Fruit fly (Drosophila melanogaster) whole organism, embryonic: Measurements from ENCODE around the gene Hrb98DE.
A peak's percentile ranks its signal among the peaks of the same experiment; 100 is the strongest.

ENCODE experiments used
- CG10321 ChIP-seq: fragments of 200-800 bp; sonication (Bioruptor generic); IDR thresholded peaks from 2 replicates; pipeline ENCODE4 v1.3.6; 2022; ENCODE audit warnings: missing biosample characterization, missing genetic modification characterization
- CG10462 ChIP-seq: fragments of 200-800 bp; sonication (Bioruptor generic); optimal IDR thresholded peaks from 2 replicates; lab custom pipeline; 2016; ENCODE audit warnings: missing biosample characterization, missing genetic modification characterization
- CG11247 ChIP-seq: fragments of 200-800 bp; sonication (Bioruptor generic); IDR thresholded peaks from 2 replicates; pipeline ENCODE4 v1.3.6; 2022; ENCODE audit warnings: missing biosample characterization, missing genetic modification characterization
- CG12104 ChIP-seq: fragments of 200-800 bp; sonication (Bioruptor generic); optimal IDR thresholded peaks from 3 replicates; lab custom pipeline; 2016; ENCODE audit warnings: missing biosample characterization, missing genetic modification characterization
- CG12942 ChIP-seq: fragments of 200-800 bp; sonication (Bioruptor generic); optimal IDR thresholded peaks from 3 replicates; lab custom pipeline; 2016; ENCODE audit warnings: missing biosample characterization, missing genetic modification characterization
- CG13894 ChIP-seq: fragments of 200-800 bp; sonication (Bioruptor generic); optimal IDR thresholded peaks from 3 replicates; lab custom pipeline; 2018; ENCODE audit warnings: missing biosample characterization, mild to moderate bottlenecking, missing genetic modification characterization, moderate library complexity
- CG14441 ChIP-seq: fragments of 200-800 bp; sonication (Bioruptor generic); IDR thresholded peaks from 2 replicates; pipeline ENCODE4 v1.3.6; 2022; ENCODE audit warnings: missing biosample characterization, missing genetic modification characterization
- CG15479 ChIP-seq: fragments of 200-800 bp; sonication (Bioruptor generic); optimal IDR thresholded peaks from 3 replicates; lab custom pipeline; 2019; ENCODE audit warnings: missing biosample characterization, mild to moderate bottlenecking, missing genetic modification characterization, moderate library complexity
- CG17385 ChIP-seq: fragments of 200-800 bp; sonication (Bioruptor generic); optimal IDR thresholded peaks from 3 replicates; lab custom pipeline; 2018; ENCODE audit warnings: missing biosample characterization, mild to moderate bottlenecking, missing genetic modification characterization
- CG17912 ChIP-seq: fragments of 200-800 bp; sonication (Bioruptor generic); optimal IDR thresholded peaks from 2 replicates; lab custom pipeline; 2018; ENCODE audit warnings: missing biosample characterization, mild to moderate bottlenecking, missing genetic modification characterization
- CG31365 ChIP-seq: fragments of 200-800 bp; sonication (Bioruptor generic); optimal IDR thresholded peaks from 2 replicates; lab custom pipeline; 2018; ENCODE audit warnings: missing biosample characterization, mild to moderate bottlenecking, missing genetic modification characterization
- CG6175 ChIP-seq: fragments of 200-800 bp; sonication (Bioruptor generic); IDR thresholded peaks from 3 replicates; pipeline ENCODE4 v1.3.6; 2022; ENCODE audit warnings: missing biosample characterization, missing genetic modification characterization
- CG6854 ChIP-seq: fragments of 200-800 bp; sonication (Bioruptor generic); optimal IDR thresholded peaks from 3 replicates; lab custom pipeline; 2017; ENCODE audit warnings: missing biosample characterization, mild to moderate bottlenecking, missing genetic modification characterization
- CG7987 ChIP-seq: fragments of 200-800 bp; sonication (Bioruptor generic); optimal IDR thresholded peaks from 2 replicates; lab custom pipeline; 2018; ENCODE audit warnings: missing biosample characterization, mild to moderate bottlenecking, missing genetic modification characterization, moderate library complexity
- CHES-1-like ChIP-seq: fragments of 200-800 bp; sonication (Bioruptor generic); optimal IDR thresholded peaks from 2 replicates; lab custom pipeline; 2016; ENCODE audit warnings: missing biosample characterization, missing genetic modification characterization
- CrebB ChIP-seq: fragments of 200-800 bp; sonication (Bioruptor generic); optimal IDR thresholded peaks from 3 replicates; lab custom pipeline; 2018; ENCODE audit warnings: missing biosample characterization, mild to moderate bottlenecking, missing genetic modification characterization
- Elba2 ChIP-seq: fragments of 200-800 bp; sonication (Bioruptor generic); optimal IDR thresholded peaks from 3 replicates; lab custom pipeline; 2016; ENCODE audit warnings: missing biosample characterization, missing genetic modification characterization
- Fer2 ChIP-seq: fragments of 200-800 bp; sonication (Bioruptor generic); optimal IDR thresholded peaks from 2 replicates; lab custom pipeline; 2018; ENCODE audit warnings: missing biosample characterization, mild to moderate bottlenecking, missing genetic modification characterization, moderate library complexity
- GATAe ChIP-seq: fragments of 200-800 bp; sonication (Bioruptor generic); conservative IDR thresholded peaks from 2 replicates; pipeline ENCODE4 v1.3.6; 2022; ENCODE audit warnings: missing biosample characterization, missing genetic modification characterization
- Gsc ChIP-seq: fragments of 200-800 bp; sonication (Bioruptor generic); IDR thresholded peaks from 2 replicates; pipeline ENCODE4 v1.3.6; 2022; ENCODE audit warnings: missing biosample characterization, missing genetic modification characterization
- Hey ChIP-seq: fragments of 200-800 bp; sonication (Bioruptor generic); optimal IDR thresholded peaks from 3 replicates; lab custom pipeline; 2018; ENCODE audit warnings: missing biosample characterization, mild to moderate bottlenecking, missing genetic modification characterization
- Hr51 ChIP-seq, 2 experiments: fragments of 200-800 bp; sonication (Bioruptor generic); optimal IDR thresholded peaks; 2 replicates in 1 of 2; 3 replicates in 1 of 2; lab custom pipeline; 2016 to 2018; ENCODE audit warnings: missing biosample characterization in 2 of 2, missing genetic modification characterization in 2 of 2, mild to moderate bottlenecking in 1 of 2, moderate library complexity in 1 of 2
- Nf-YA ChIP-seq: fragments of 200-800 bp; sonication (Bioruptor generic); IDR thresholded peaks from 2 replicates; pipeline ENCODE4 v1.3.6; 2022; ENCODE audit warnings: missing biosample characterization, missing genetic modification characterization
- Pdp1 ChIP-seq, 2 experiments: fragments of 200-800 bp; sonication (Bioruptor generic); optimal IDR thresholded peaks; 3 replicates each; lab custom pipeline; 2016; ENCODE audit warnings: missing biosample characterization in 2 of 2, missing genetic modification characterization in 2 of 2, mild to moderate bottlenecking in 1 of 2, moderate library complexity in 1 of 2
- Sin3A ChIP-seq: fragments of >200 bp; optimal IDR thresholded peaks from 2 replicates; lab custom pipeline; 2018
- Ssrp ChIP-seq: fragments of 200-800 bp; sonication (Bioruptor generic); optimal IDR thresholded peaks from 2 replicates; lab custom pipeline; 2018; ENCODE audit warnings: missing biosample characterization, mild to moderate bottlenecking, missing genetic modification characterization, moderate library complexity
- TFAM ChIP-seq: fragments of 200-800 bp; sonication (Bioruptor generic); optimal IDR thresholded peaks from 2 replicates; lab custom pipeline; 2017; ENCODE audit warnings: missing biosample characterization, missing genetic modification characterization, inconsistent platforms
- Xbp1 ChIP-seq: fragments of 200-800 bp; sonication (Bioruptor generic); optimal IDR thresholded peaks from 3 replicates; lab custom pipeline; 2016; ENCODE audit warnings: missing biosample characterization, mild to moderate bottlenecking, missing genetic modification characterization
- ac ChIP-seq: fragments of 200-800 bp; sonication (Bioruptor generic); optimal IDR thresholded peaks from 3 replicates; lab custom pipeline; 2017; ENCODE audit warnings: missing biosample characterization, mild to moderate bottlenecking, missing genetic modification characterization
- ase ChIP-seq: fragments of 200-800 bp; sonication (Bioruptor generic); IDR thresholded peaks from 3 replicates; pipeline ENCODE4 v1.3.6; 2022; ENCODE audit warnings: missing biosample characterization, missing genetic modification characterization
- bsh ChIP-seq, 2 experiments: fragments of 200-800 bp; sonication (Bioruptor generic); optimal IDR thresholded peaks; 2 replicates each; lab custom pipeline; 2017 to 2018; ENCODE audit warnings: mild to moderate bottlenecking in 2 of 2, missing biosample characterization in 2 of 2, missing genetic modification characterization in 2 of 2, moderate library complexity in 1 of 2
- chif ChIP-seq, 2 experiments: fragments of 200-800 bp; sonication (Bioruptor generic); optimal IDR thresholded peaks; 3 replicates each; lab custom pipeline; 2016; ENCODE audit warnings: missing biosample characterization in 2 of 2, missing genetic modification characterization in 2 of 2
- croc ChIP-seq: fragments of 200-800 bp; sonication (Bioruptor generic); conservative IDR thresholded peaks from 3 replicates; pipeline ENCODE4 v1.3.6; 2022; ENCODE audit warnings: missing biosample characterization, missing genetic modification characterization
- da ChIP-seq: fragments of 200-800 bp; sonication (Bioruptor generic); optimal IDR thresholded peaks from 2 replicates; lab custom pipeline; 2016; ENCODE audit warnings: missing biosample characterization, missing genetic modification characterization
- dm ChIP-seq: fragments of 200-800 bp; sonication (Bioruptor generic); optimal IDR thresholded peaks from 3 replicates; lab custom pipeline; 2016; ENCODE audit warnings: missing biosample characterization, missing genetic modification characterization
- gfzf ChIP-seq: fragments of 200-800 bp; sonication (Bioruptor generic); optimal IDR thresholded peaks from 2 replicates; lab custom pipeline; 2016; ENCODE audit warnings: missing biosample characterization, mild to moderate bottlenecking, missing genetic modification characterization, moderate library complexity
- gsb ChIP-seq: fragments of 200-800 bp; sonication (Bioruptor generic); IDR thresholded peaks from 2 replicates; pipeline ENCODE4 v1.3.6; 2022; ENCODE audit warnings: missing biosample characterization, missing genetic modification characterization
- kah ChIP-seq: fragments of 200-800 bp; sonication (Bioruptor generic); optimal IDR thresholded peaks from 2 replicates; lab custom pipeline; 2018; ENCODE audit warnings: missing biosample characterization, mild to moderate bottlenecking, missing genetic modification characterization
- kni ChIP-seq: fragments of 200-800 bp; sonication (Bioruptor generic); optimal IDR thresholded peaks from 3 replicates; lab custom pipeline; 2017; ENCODE audit warnings: mild to moderate bottlenecking, missing biosample characterization, missing genetic modification reagents, missing genetic modification characterization
- luna ChIP-seq: fragments of 200-800 bp; sonication (Bioruptor generic); optimal IDR thresholded peaks from 2 replicates; lab custom pipeline; 2016; ENCODE audit warnings: missing biosample characterization, missing genetic modification characterization
- mirr ChIP-seq: fragments of 200-800 bp; sonication (Bioruptor generic); optimal IDR thresholded peaks from 3 replicates; lab custom pipeline; 2018; ENCODE audit warnings: missing biosample characterization, mild to moderate bottlenecking, missing genetic modification characterization
- otp ChIP-seq: fragments of 200-800 bp; sonication (Bioruptor generic); IDR thresholded peaks from 3 replicates; pipeline ENCODE4, ENCODE4 v1.3.6; 2022; ENCODE audit warnings: missing biosample characterization, missing genetic modification characterization
- pan ChIP-seq, 4 experiments: fragments of >200 bp in 3 of 4; fragments of 200-800 bp in 1 of 4; sonication (Bioruptor generic) in 1 of 4; optimal IDR thresholded peaks in 3 of 4; IDR thresholded peaks in 1 of 4; 2 replicates each; pipeline versions ENCODE4 v1.3.6 to Lab custom; 2017 to 2022; ENCODE audit warnings: missing biosample characterization in 2 of 4, missing genetic modification characterization in 2 of 4, mixed read lengths in 1 of 4
- peb ChIP-seq: fragments of 200-800 bp; sonication (Bioruptor generic); IDR thresholded peaks from 2 replicates; pipeline ENCODE4 v1.3.6; 2022; ENCODE audit warnings: missing biosample characterization, missing genetic modification characterization
- run ChIP-seq: fragments of 200-800 bp; sonication (Bioruptor generic); optimal IDR thresholded peaks from 3 replicates; lab custom pipeline; 2018; ENCODE audit warnings: missing biosample characterization, mild to moderate bottlenecking, missing genetic modification characterization
- sens ChIP-seq: fragments of 200-800 bp; sonication (Bioruptor generic); peaks from one replicate; lab custom pipeline; 2016; ENCODE audit warnings: missing biosample characterization, missing genetic modification characterization
- slou ChIP-seq: fragments of 200-800 bp; sonication (Bioruptor generic); optimal IDR thresholded peaks from 3 replicates; lab custom pipeline; 2016; ENCODE audit warnings: missing biosample characterization, missing genetic modification characterization
- ttk ChIP-seq: fragments of 200-800 bp; sonication (Bioruptor generic); IDR thresholded peaks from 2 replicates; pipeline ENCODE4 v2.1.2; 2022; ENCODE audit warnings: missing biosample characterization, missing genetic modification characterization
- twi ChIP-seq: fragments of 200-800 bp; optimal IDR thresholded peaks from 2 replicates; lab custom pipeline; 2019; ENCODE audit warnings: missing biosample characterization, mild to moderate bottlenecking, missing genetic modification characterization, moderate library complexity

Gene Hrb98DE

dm6 chr3R:28585076-28585821 is 14.4 kb upstream of the Hrb98DE start, which contains the start of gene fkh (continued):
- TF ChIP-seq Ssrp (tag; lab: Kevin White, UChicago) (no peak), luna (GFP tag; lab: Kevin White, UChicago) (peak; percentile 41), CG7987 (GFP tag; lab: Kevin White, UChicago) (peak; percentile 98), CG6175 (GFP tag; lab: Robert Waterston, UW) (0 out of 3 replicates have a peak, but pooled peaks have one; percentile 61), TFAM (peak; percentile 77), bsh (GFP tag; optimal IDR thresholded peaks at IDR 0.05; lab: Kevin White, UChicago) (peak; percentile 16 to 74), CG17912 (GFP tag; lab: Kevin White, UChicago) (peak; percentile 89), CG12942 (peak; percentile 88), otp (GFP tag; lab: Robert Waterston, UW) (peak; percentile 90), CG10462 (GFP tag; lab: Kevin White, UChicago) (peak; percentile 73), dm (GFP tag; lab: Kevin White, UChicago) (peak; percentile 69), Pdp1 (GFP tag; optimal IDR thresholded peaks at IDR 0.05; lab: Kevin White, UChicago) (peak; percentile 79 to 88), kah (GFP tag; lab: Kevin White, UChicago) (peak; percentile 84), ttk (peak; percentile 67; the same call in 1 of the 2 replicates), gfzf (GFP tag; lab: Kevin White, UChicago) (peak; percentile 10), CG10321 (peak; percentile 87), CG31365 (tag; lab: Kevin White, UChicago) (peak; percentile 87), CG12104 (GFP tag; lab: Kevin White, UChicago) (peak; percentile 92), CG14441 (peak; percentile 58; the same call in 1 of the 2 replicates), Gsc (GFP tag; lab: Robert Waterston, UW) (no peak), run (tag; lab: Kevin White, UChicago) (peak; percentile 70), CG15479 (GFP tag; lab: Kevin White, UChicago) (peak; percentile 40), twi (tag; lab: Kevin White, UChicago) (peak; percentile 57), slou (GFP tag; lab: Kevin White, UChicago) (peak; percentile 65), peb (GFP tag; lab: Robert Waterston, UW) (peak; percentile 59), CG13894 (tag; lab: Kevin White, UChicago) (peak; percentile 77), chif (GFP tag; optimal IDR thresholded peaks at IDR 0.05; lab: Kevin White, UChicago) (peak; percentile 79 to 83), Sin3A (lab: Kevin White, UChicago) (no peak), CG11247 (peak; percentile 54), pan (optimal IDR thresholded peaks at IDR 0.05; lab: Kevin White, UChicago) (no peak), pan (GFP tag; optimal IDR thresholded peaks at IDR 0.05 in 1 of 2, IDR thresholded peaks at IDR 0.05 in 1 of 2) (peak in 1 of 2 experiments; percentile 77), sens (GFP tag; lab: Kevin White, UChicago) (peak; percentile 98), ac (GFP tag; lab: Kevin White, UChicago) (peak; percentile 84), CG17385 (GFP tag; lab: Kevin White, UChicago) (peak; percentile 84), GATAe (GFP tag; lab: Robert Waterston, UW) (peak; percentile 68), Elba2 (GFP tag; lab: Kevin White, UChicago) (no peak), CG6854 (peak; percentile 96), CHES-1-like (GFP tag; lab: Kevin White, UChicago) (peak; percentile 95), croc (GFP tag; lab: Robert Waterston, UW) (no peak; the same call in 2 of the 3 replicates), Fer2 (tag; lab: Kevin White, UChicago) (peak; percentile 79), ase (GFP tag; lab: Robert Waterston, UW) (no peak; the same call in 2 of the 3 replicates), mirr (GFP tag; lab: Kevin White, UChicago) (peak; percentile 98), Hey (peak; percentile 96), CrebB (tag; lab: Kevin White, UChicago) (peak; percentile 94), Hr51 (GFP tag; optimal IDR thresholded peaks at IDR 0.05; lab: Kevin White, UChicago) (peak; percentile 50 to 95), gsb (GFP tag; lab: Robert Waterston, UW) (peak; percentile 68; the same call in 1 of the 2 replicates), Nf-YA (GFP tag; lab: Robert Waterston, UW) (peak; percentile 99), kni (GFP tag; lab: Kevin White, UChicago) (peak; percentile 100), da (GFP tag; lab: Kevin White, UChicago) (peak; percentile 82), Xbp1 (peak; percentile 60)
